Fruit fly (Drosophila melanogaster) whole organism, prepupa: ENCODE measurements around the gene CG12290.

Experiments
- CG1621 ChIP-seq: fragments of 200-800 bp; sonication (Bioruptor generic); optimal IDR thresholded peaks from 3 replicates; lab custom pipeline; 2018; ENCODE audit warnings: missing biosample characterization, mild to moderate bottlenecking, missing genetic modification characterization
- CG3919 ChIP-seq: fragments of 200-800 bp; sonication (Bioruptor generic); optimal IDR thresholded peaks from 3 replicates; lab custom pipeline; 2016; ENCODE audit warnings: missing biosample characterization, missing genetic modification characterization
- CG6163 ChIP-seq: fragments of 200-800 bp; sonication (Bioruptor generic); IDR thresholded peaks from 3 replicates; pipeline ENCODE4 v1.3.6; 2022; ENCODE audit warnings: missing biosample characterization, missing genetic modification characterization
- CG6276 ChIP-seq: fragments of 200-800 bp; sonication (Bioruptor generic); optimal IDR thresholded peaks from 2 replicates; lab custom pipeline; 2017; ENCODE audit warnings: missing biosample characterization, mild to moderate bottlenecking, missing genetic modification characterization
- CG7368 ChIP-seq: fragments of 200-800 bp; sonication (Bioruptor generic); optimal IDR thresholded peaks from 3 replicates; lab custom pipeline; 2016; ENCODE audit warnings: missing biosample characterization, missing genetic modification characterization
- CG8319 ChIP-seq: fragments of 200-800 bp; sonication (Bioruptor generic); optimal IDR thresholded peaks from 3 replicates; lab custom pipeline; 2016; ENCODE audit warnings: missing biosample characterization, missing genetic modification characterization
- CG8632 ChIP-seq: fragments of 200-800 bp; sonication (Bioruptor generic); optimal IDR thresholded peaks from 3 replicates; lab custom pipeline; 2016; ENCODE audit warnings: missing biosample characterization, missing genetic modification characterization
- Ets21C ChIP-seq: fragments of 200-800 bp; sonication (Bioruptor generic); optimal IDR thresholded peaks from 3 replicates; lab custom pipeline; 2016; ENCODE audit warnings: missing biosample characterization, missing genetic modification characterization
- OdsH ChIP-seq: fragments of 200-800 bp; sonication (Bioruptor generic); optimal IDR thresholded peaks from 3 replicates; lab custom pipeline; 2016; ENCODE audit warnings: missing biosample characterization, missing genetic modification characterization
- cyc ChIP-seq: fragments of 200-800 bp; sonication (Bioruptor generic); optimal IDR thresholded peaks from 3 replicates; lab custom pipeline; 2016; ENCODE audit warnings: missing biosample characterization, missing genetic modification characterization
- lz ChIP-seq: fragments of 200-800 bp; sonication (Bioruptor generic); optimal IDR thresholded peaks from 3 replicates; lab custom pipeline; 2016; ENCODE audit warnings: missing biosample characterization, missing genetic modification characterization

dm6 chr3R:26238945-26239344, 8.9 kb downstream of the CG12290 start:
- TF ChIP-seq CG8632 (GFP tag; lab: Kevin White, UChicago) (no peak), Ets21C (GFP tag; lab: Kevin White, UChicago) (no peak), OdsH (GFP tag; lab: Kevin White, UChicago) (no peak), CG8319 (GFP tag; lab: Kevin White, UChicago) (no peak), CG6276 (GFP tag; lab: Kevin White, UChicago) (no peak), CG7368 (GFP tag; lab: Kevin White, UChicago) (no peak), cyc (GFP tag; lab: Kevin White, UChicago) (no peak), CG1621 (tag; lab: Kevin White, UChicago) (no peak), CG6163 (GFP tag; lab: Robert Waterston, UW) (no peak), lz (GFP tag; lab: Kevin White, UChicago) (no peak), CG3919 (no peak)
